Fruit fly (Drosophila melanogaster) whole organism: Measurements from ENCODE around the gene mor.

Experiments
- Dll ChIP-seq: fragments of >200 bp; optimal IDR thresholded peaks from 2 replicates; lab custom pipeline; 2017
- pan ChIP-seq: fragments of >200 bp; optimal IDR thresholded peaks from 2 replicates; lab custom pipeline; 2017
- psq ChIP-seq: fragments of >200 bp; optimal IDR thresholded peaks from 2 replicates; lab custom pipeline; 2017
- usp ChIP-seq: fragments of >200 bp; optimal IDR thresholded peaks from 2 replicates; lab custom pipeline; 2017; ENCODE audit warnings: missing biosample characterization, missing genetic modification characterization, mixed read lengths

dm6 chr3R:16022005-16022404 is 49.3 kb upstream of the mor start:
- TF ChIP-seq Dll, result no peak
- no peak for TF ChIP-seq psq
- no peak for TF ChIP-seq usp (GFP tag; lab: Kevin White, UChicago)
- no peak for TF ChIP-seq pan (lab: Kevin White, UChicago)
